Fruit fly (Drosophila melanogaster): Measurements from ENCODE around the gene CG32762.

CG32762 gene

dm6 chrX:5501129-5501528 lies at the start of gene CG32762, which contains the start of gene CG4151:
TSS of gene CG32762 (minus strand) at chrX:5501229.
TSS of gene CG4151 (plus strand) at chrX:5501476.
- TF ChIP-seq toe (GFP tag; optimal IDR thresholded peaks at IDR 0.05): no peak
- no peak for TF ChIP-seq CG14711 (tag; optimal IDR thresholded peaks at IDR 0.05)
- TF ChIP-seq CG1620 (GFP tag; optimal IDR thresholded peaks at IDR 0.05): no peak
- TF ChIP-seq Hr96 (GFP tag; optimal IDR thresholded peaks at IDR 0.05): no peak
- no peak for TF ChIP-seq Clk (GFP tag; optimal IDR thresholded peaks at IDR 0.05)
- TF ChIP-seq CG11617 (GFP tag; optimal IDR thresholded peaks at IDR 0.05): no peak
- TF ChIP-seq CG33017 (tag; optimal IDR thresholded peaks at IDR 0.05): no peak
- no peak for TF ChIP-seq cnc (optimal IDR thresholded peaks at IDR 0.05)
- no peak for TF ChIP-seq pad (GFP tag; optimal IDR thresholded peaks at IDR 0.05)
- no peak for TF ChIP-seq Mnt (GFP tag; optimal IDR thresholded peaks at IDR 0.05)

dm6 chrX:5524240-5524881 lies 23.3 kb upstream of the CG32762 start:
- TF ChIP-seq CG7045 (GFP tag; optimal IDR thresholded peaks at IDR 0.05) (no peak), ovo (GFP tag; optimal IDR thresholded peaks at IDR 0.05) (peak; percentile 36), cic (GFP tag; optimal IDR thresholded peaks at IDR 0.05) (peak; percentile 6), pad (GFP tag; optimal IDR thresholded peaks at IDR 0.05) (peak; percentile 95), kay (GFP tag; ENCODE audit: borderline replicate concordance) (peak; percentile 78)

- TF ChIP-seq ovo (GFP tag; optimal IDR thresholded peaks at IDR 0.05) (no peak), CG11617 (GFP tag; optimal IDR thresholded peaks at IDR 0.05) (no peak), cic (GFP tag; optimal IDR thresholded peaks at IDR 0.05) (no peak), pad (GFP tag; optimal IDR thresholded peaks at IDR 0.05) (no peak)
Measured at dm6 chrX:5518196-5518595, 17.2 kb upstream of the CG32762 start.

- TF ChIP-seq CG1620 (GFP tag; optimal IDR thresholded peaks at IDR 0.05) (no peak), ovo (GFP tag; optimal IDR thresholded peaks at IDR 0.05) (no peak), CG33017 (tag; optimal IDR thresholded peaks at IDR 0.05) (peak; percentile 33), CG11617 (GFP tag; optimal IDR thresholded peaks at IDR 0.05) (peak; percentile 61), kay (GFP tag; ENCODE audit: borderline replicate concordance) (peak; percentile 94), bab1 (GFP tag; optimal IDR thresholded peaks at IDR 0.05) (peak; percentile 5), CG7101 (tag; optimal IDR thresholded peaks at IDR 0.05) (peak; percentile 59), pad (GFP tag; optimal IDR thresholded peaks at IDR 0.05) (peak; percentile 1), cic (GFP tag; optimal IDR thresholded peaks at IDR 0.05) (no peak), CG5204 (GFP tag; optimal IDR thresholded peaks at IDR 0.05) (peak; percentile 31), Hr96 (GFP tag; optimal IDR thresholded peaks at IDR 0.05) (peak; percentile 54), tj (GFP tag; optimal IDR thresholded peaks at IDR 0.05) (peak; percentile 3), Mnt (GFP tag; optimal IDR thresholded peaks at IDR 0.05) (peak; percentile 11), CG14711 (tag; optimal IDR thresholded peaks at IDR 0.05) (peak; percentile 32)
Measured at dm6 chrX:5516783-5517571, 15.9 kb upstream of the CG32762 start.

- no peak for TF ChIP-seq Crg-1 (GFP tag; optimal IDR thresholded peaks at IDR 0.05)
- TF ChIP-seq Hr96 (GFP tag; optimal IDR thresholded peaks at IDR 0.05): peak; percentile 35
- peak; percentile 67 for TF ChIP-seq kay (GFP tag; ENCODE audit: borderline replicate concordance)
- TF ChIP-seq ovo (GFP tag; optimal IDR thresholded peaks at IDR 0.05): no peak
- no peak for TF ChIP-seq cnc (optimal IDR thresholded peaks at IDR 0.05)
- TF ChIP-seq bab1 (GFP tag; optimal IDR thresholded peaks at IDR 0.05): no peak
- no peak for TF ChIP-seq CG11617 (GFP tag; optimal IDR thresholded peaks at IDR 0.05)
- no peak for TF ChIP-seq tj (GFP tag; optimal IDR thresholded peaks at IDR 0.05)
Measured at dm6 chrX:5515903-5516658, 15.1 kb upstream of the CG32762 start, which contains the start of gene CG12730. TSS of gene CG12730 (plus strand) at chrX:5516608.

- TF ChIP-seq Crg-1 (GFP tag; optimal IDR thresholded peaks at IDR 0.05): no peak
- TF ChIP-seq CG12768 (GFP tag; optimal IDR thresholded peaks at IDR 0.05): no peak
- no peak for TF ChIP-seq pad (GFP tag; optimal IDR thresholded peaks at IDR 0.05)
- no peak for TF ChIP-seq Hr96 (GFP tag; optimal IDR thresholded peaks at IDR 0.05)
- no peak for TF ChIP-seq cnc (optimal IDR thresholded peaks at IDR 0.05)
- TF ChIP-seq CG14711 (tag; optimal IDR thresholded peaks at IDR 0.05): no peak
- TF ChIP-seq kay (GFP tag; ENCODE audit: borderline replicate concordance): no peak
- no peak for TF ChIP-seq CG5204 (GFP tag; optimal IDR thresholded peaks at IDR 0.05)
- TF ChIP-seq CG7101 (tag; optimal IDR thresholded peaks at IDR 0.05): no peak
- no peak for TF ChIP-seq CG7045 (GFP tag; optimal IDR thresholded peaks at IDR 0.05)
- TF ChIP-seq tj (GFP tag; optimal IDR thresholded peaks at IDR 0.05): no peak
- TF ChIP-seq toe (GFP tag; optimal IDR thresholded peaks at IDR 0.05): no peak
- TF ChIP-seq Clk (GFP tag; optimal IDR thresholded peaks at IDR 0.05): no peak
- no peak for TF ChIP-seq CG11617 (GFP tag; optimal IDR thresholded peaks at IDR 0.05)
- TF ChIP-seq bab1 (GFP tag; optimal IDR thresholded peaks at IDR 0.05): no peak
- TF ChIP-seq CG1620 (GFP tag; optimal IDR thresholded peaks at IDR 0.05): no peak
Measured at dm6 chrX:5515151-5515550, 14.1 kb upstream of the CG32762 start.

Data from whole organism, adult.